Worm (Caenorhabditis elegans) whole organism, L1 larva: ENCODE results near the gene npr-29.

Source experiments
- C34B4.2 ChIP-seq: sonication (generic microtip); optimal IDR thresholded peaks from 2 replicates; lab custom pipeline; 2017; ENCODE audit warnings: mild to moderate bottlenecking, missing genetic modification characterization, missing compliant biosample characterization
- F16B12.6 ChIP-seq: fragments of 150-350 bp; optimal IDR thresholded peaks from 2 replicates; lab custom pipeline; 2014; ENCODE audit warnings: missing biosample characterization, missing genetic modification characterization
- aly-2 ChIP-seq: fragments of 150-350 bp; optimal IDR thresholded peaks from 2 replicates; lab custom pipeline; 2014; ENCODE audit warnings: missing biosample characterization, missing genetic modification characterization
- blmp-1 ChIP-seq: fragments of 150-350 bp; optimal IDR thresholded peaks from 2 replicates; lab custom pipeline; 2014; ENCODE audit warnings: missing biosample characterization, missing genetic modification characterization
- ceh-8 ChIP-seq: fragments of 200-800 bp; sonication (Bioruptor generic); optimal IDR thresholded peaks from 2 replicates; lab custom pipeline; 2018; ENCODE audit warnings: mild to moderate bottlenecking, missing genetic modification characterization, moderate library complexity, missing compliant biosample characterization
- ceh-82 ChIP-seq, 3 experiments: fragments of 150-350 bp in 1 of 3; sonication (generic microtip) in 2 of 3; optimal IDR thresholded peaks; 2 replicates each; lab custom pipeline; 2014 to 2017; ENCODE audit warnings: missing biosample characterization in 3 of 3, missing genetic modification characterization in 3 of 3
- ceh-90 ChIP-seq: sonication (generic microtip); optimal IDR thresholded peaks from 2 replicates; lab custom pipeline; 2016; ENCODE audit warnings: missing genetic modification characterization, missing compliant biosample characterization
- dpl-1 ChIP-seq, 3 experiments: fragments of 150-350 bp in 2 of 3; sonication (generic microtip) in 1 of 3; optimal IDR thresholded peaks; 2 replicates each; lab custom pipeline; 2014 to 2017; ENCODE audit warnings: missing biosample characterization in 3 of 3, missing genetic modification characterization in 3 of 3, missing genetic modification reagents in 3 of 3
- dsc-1 ChIP-seq: sonication (generic microtip); optimal IDR thresholded peaks from 2 replicates; lab custom pipeline; 2016; ENCODE audit warnings: mild to moderate bottlenecking, missing genetic modification characterization, missing compliant biosample characterization
- efl-1 ChIP-seq, 4 experiments: fragments of 150-350 bp; optimal IDR thresholded peaks in 3 of 4; peaks in 1 of 4; 1 replicate in 1 of 4; 2 replicates in 3 of 4; lab custom pipeline; 2014; ENCODE audit warnings: missing biosample characterization in 2 of 4, missing genetic modification characterization in 2 of 4, missing genetic modification reagents in 2 of 4
- egl-13 ChIP-seq: sonication (generic microtip); optimal IDR thresholded peaks from 2 replicates; lab custom pipeline; 2016; ENCODE audit warnings: missing genotype, missing genetic modification reagents, missing genetic modification characterization, missing compliant biosample characterization
- elt-2 ChIP-seq: sonication (generic microtip); optimal IDR thresholded peaks from 2 replicates; lab custom pipeline; 2016; ENCODE audit warnings: missing genetic modification characterization, mild to moderate bottlenecking, inconsistent platforms, missing compliant biosample characterization, missing genetic modification reagents
- ets-5 ChIP-seq: fragments of 200-800 bp; sonication (Bioruptor generic); IDR thresholded peaks from 2 replicates; pipeline ENCODE4 v1.3.6; 2022; ENCODE audit warnings: missing genetic modification characterization, missing compliant biosample characterization
- fkh-4 ChIP-seq: sonication (generic microtip); optimal IDR thresholded peaks from 2 replicates; lab custom pipeline; 2016; ENCODE audit warnings: missing compliant biosample characterization, missing genetic modification characterization, borderline replicate concordance
- fkh-8 ChIP-seq: sonication (generic microtip); optimal IDR thresholded peaks from 2 replicates; lab custom pipeline; 2016; ENCODE audit warnings: mild to moderate bottlenecking, missing genetic modification characterization, missing compliant biosample characterization
- fos-1 ChIP-seq: fragments of 150-350 bp; optimal IDR thresholded peaks from 2 replicates; lab custom pipeline; 2014; ENCODE audit warnings: missing biosample characterization, missing genetic modification characterization
- grh-1 ChIP-seq: fragments of 200-800 bp; sonication (Bioruptor generic); IDR thresholded peaks from 2 replicates; pipeline ENCODE4 v1.3.6; 2022; ENCODE audit warnings: missing genetic modification reagents, missing genetic modification characterization, missing compliant biosample characterization
- lin-14 ChIP-seq: fragments of 200-800 bp; sonication (Bioruptor generic); optimal IDR thresholded peaks from 2 replicates; lab custom pipeline; 2018; ENCODE audit warnings: mild to moderate bottlenecking, missing genetic modification characterization, moderate library complexity, missing compliant biosample characterization
- lin-35 ChIP-seq, 2 experiments: fragments of 150-350 bp; optimal IDR thresholded peaks; 2 replicates each; lab custom pipeline; 2014; ENCODE audit warnings: missing biosample characterization in 2 of 2, missing genetic modification characterization in 2 of 2, missing genetic modification reagents in 2 of 2
- lir-3 ChIP-seq: sonication (generic microtip); optimal IDR thresholded peaks from 2 replicates; lab custom pipeline; 2016; ENCODE audit warnings: mild to moderate bottlenecking, missing genetic modification characterization, moderate library complexity, missing compliant biosample characterization; ENCODE audit not compliant: poor library complexity
- lsy-2 ChIP-seq, 2 experiments: fragments of 150-350 bp; optimal IDR thresholded peaks; 2 replicates each; lab custom pipeline; 2014; ENCODE audit warnings: missing biosample characterization in 2 of 2, missing genetic modification characterization in 2 of 2
- mab-9 ChIP-seq: fragments of 200-800 bp; sonication (Bioruptor generic); IDR thresholded peaks from 2 replicates; pipeline ENCODE4 v1.3.6; 2022; ENCODE audit warnings: missing genetic modification reagents, missing genetic modification characterization, missing compliant biosample characterization
- mep-1 ChIP-seq: fragments of 150-350 bp; optimal IDR thresholded peaks from 2 replicates; lab custom pipeline; 2014; ENCODE audit warnings: missing biosample characterization, missing genetic modification characterization
- nhr-19 ChIP-seq: fragments of 200-800 bp; sonication (Bioruptor generic); conservative IDR thresholded peaks from 2 replicates; pipeline ENCODE4 v1.3.6; 2022; ENCODE audit warnings: missing genetic modification characterization, missing compliant biosample characterization
- nhr-71 ChIP-seq: sonication (generic microtip); optimal IDR thresholded peaks from 2 replicates; lab custom pipeline; 2016; ENCODE audit warnings: mild to moderate bottlenecking, missing genetic modification characterization, moderate library complexity, missing compliant biosample characterization
- nhr-76 ChIP-seq: sonication (generic microtip); optimal IDR thresholded peaks from 2 replicates; lab custom pipeline; 2017; ENCODE audit warnings: missing biosample characterization, missing genetic modification characterization
- nhr-77 ChIP-seq: fragments of 150-350 bp; optimal IDR thresholded peaks from 2 replicates; lab custom pipeline; 2014; ENCODE audit warnings: missing biosample characterization, missing genetic modification characterization
- nhr-85 ChIP-seq: sonication (generic microtip); peaks from one replicate; lab custom pipeline; 2016; ENCODE audit warnings: missing genetic modification characterization, inconsistent platforms, missing compliant biosample characterization
- pqm-1 ChIP-seq: sonication (generic microtip); optimal IDR thresholded peaks from 3 replicates; lab custom pipeline; 2017; ENCODE audit warnings: missing biosample characterization, missing genetic modification characterization
- skn-1 ChIP-seq: fragments of 150-350 bp; optimal IDR thresholded peaks from 2 replicates; lab custom pipeline; 2014; ENCODE audit warnings: missing biosample characterization, missing genetic modification characterization
- snu-23 ChIP-seq: sonication (generic microtip); optimal IDR thresholded peaks from 2 replicates; lab custom pipeline; 2016; ENCODE audit warnings: missing genetic modification characterization, missing compliant biosample characterization
- sptf-1 ChIP-seq: fragments of 150-350 bp; optimal IDR thresholded peaks from 2 replicates; lab custom pipeline; 2014; ENCODE audit warnings: missing biosample characterization, missing genetic modification characterization
- tlp-1 ChIP-seq: fragments of 150-350 bp; optimal IDR thresholded peaks from 2 replicates; lab custom pipeline; 2014; ENCODE audit warnings: missing biosample characterization, missing genetic modification characterization
- unc-86 ChIP-seq: sonication (generic microtip); optimal IDR thresholded peaks from 2 replicates; lab custom pipeline; 2016; ENCODE audit warnings: missing genetic modification characterization, missing compliant biosample characterization
- vab-15 ChIP-seq: sonication (generic microtip); optimal IDR thresholded peaks from 2 replicates; lab custom pipeline; 2017; ENCODE audit warnings: missing genotype, mild to moderate bottlenecking, missing genetic modification characterization, missing compliant biosample characterization

Gene npr-29

ce11 chrIII:9215367-9215766 lies at the start of gene npr-29:
TSS of gene npr-29 (minus strand) at chrIII:9215467.
- TF ChIP-seq mep-1 (tag; lab: Kevin White, UChicago) (no peak), nhr-77 (tag; lab: Kevin White, UChicago) (no peak), vab-15 (tag; lab: Kevin White, UChicago) (no peak), ceh-8 (no peak), egl-13 (tag; lab: Kevin White, UChicago) (no peak), nhr-71 (tag; lab: Kevin White, UChicago) (no peak), sptf-1 (tag; lab: Kevin White, UChicago) (no peak), fos-1 (tag; lab: Kevin White, UChicago) (no peak)

DNA sequence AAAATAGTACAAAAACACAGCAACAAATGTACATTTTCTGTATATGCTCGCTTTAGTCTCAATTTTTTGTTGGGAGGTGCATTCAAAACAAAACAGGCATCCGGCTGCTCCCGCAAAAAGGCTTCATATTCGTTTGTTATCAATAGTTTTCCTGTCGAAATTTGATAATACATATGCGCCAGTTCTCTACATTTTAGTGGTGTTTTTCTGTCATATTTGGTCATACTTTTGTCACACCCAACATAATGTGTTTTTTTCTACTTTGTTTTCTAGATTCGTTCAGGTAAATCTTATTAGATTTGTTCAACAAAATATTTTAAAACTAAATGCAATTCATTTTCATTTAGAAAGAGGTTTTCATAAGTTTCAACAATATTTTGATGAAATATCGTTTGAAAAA lies 43.2 kb upstream of the npr-29 start:
- TF ChIP-seq snu-23 (GFP tag; lab: Kevin White, UChicago) (no peak), pqm-1 (no peak), ceh-90 (tag; lab: Kevin White, UChicago) (no peak), elt-2 (tag; lab: Kevin White, UChicago) (peak; percentile 11), efl-1 (optimal IDR thresholded peaks at IDR 0.05; lab: Kevin White, UChicago) (no peak), efl-1 (GFP tag; optimal IDR thresholded peaks at IDR 0.05 in 1 of 2; lab: Kevin White, UChicago) (peak in 1 of 2 experiments; percentile 81)
- TF ChIP-seq, all 84 proteins: peak for 2

DNA sequence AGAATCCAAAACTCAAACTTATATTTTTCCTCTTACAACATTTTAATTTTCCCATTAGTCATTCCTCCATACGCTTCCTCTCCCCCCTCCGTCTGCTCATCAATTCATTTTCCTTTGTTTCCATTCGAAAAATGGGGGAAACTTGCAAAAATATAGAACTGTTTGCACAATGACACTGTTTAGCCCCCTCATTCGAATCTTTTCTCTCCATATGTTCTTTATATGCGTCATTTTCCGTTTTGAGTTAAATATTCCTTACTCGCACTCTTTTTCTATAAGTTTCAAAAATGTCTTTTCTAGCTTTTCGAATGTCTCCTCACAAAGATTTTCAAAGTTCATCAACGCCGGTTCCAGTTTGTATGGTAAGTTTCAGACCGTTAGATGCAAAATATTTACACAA lies 41.7 kb upstream of the npr-29 start, which contains the start of gene M01A8.1:
M01A8.1 (plus strand) TSS at position 301 of the 400 bp plus-strand sequence.
- no peak for TF ChIP-seq nhr-76
- no peak for TF ChIP-seq efl-1 (optimal IDR thresholded peaks at IDR 0.05; lab: Kevin White, UChicago)
- TF ChIP-seq efl-1 (GFP tag; optimal IDR thresholded peaks at IDR 0.05 in 1 of 2; lab: Kevin White, UChicago): peak in 1 of 2 experiments; percentile 41

- TF ChIP-seq snu-23 (GFP tag; lab: Kevin White, UChicago) (no peak), nhr-19 (GFP tag; lab: Robert Waterston, UW) (no peak), aly-2 (tag; lab: Kevin White, UChicago) (no peak), mab-9 (no peak), ets-5 (GFP tag; lab: Robert Waterston, UW) (no peak), lin-14 (GFP tag; lab: Kevin White, UChicago) (no peak), fkh-4 (tag; lab: Kevin White, UChicago) (no peak), blmp-1 (tag; lab: Kevin White, UChicago) (peak; percentile 2), efl-1 (optimal IDR thresholded peaks at IDR 0.05; lab: Kevin White, UChicago) (no peak), efl-1 (GFP tag; optimal IDR thresholded peaks at IDR 0.05 in 1 of 2; lab: Kevin White, UChicago) (peak in 1 of 2 experiments; percentile 86), lsy-2 (tag; optimal IDR thresholded peaks at IDR 0.05; lab: Kevin White, UChicago) (no peak), lir-3 (tag; lab: Kevin White, UChicago) (no peak), nhr-71 (tag; lab: Kevin White, UChicago) (no peak), grh-1 (GFP tag; lab: Robert Waterston, UW) (no peak), skn-1 (tag; lab: Kevin White, UChicago) (no peak), dsc-1 (tag; lab: Kevin White, UChicago) (no peak), dpl-1 (GFP tag; optimal IDR thresholded peaks at IDR 0.05; lab: Kevin White, UChicago) (no peak), lin-35 (GFP tag; optimal IDR thresholded peaks at IDR 0.05; lab: Kevin White, UChicago) (no peak), nhr-85 (tag; lab: Kevin White, UChicago) (peak; percentile 53), elt-2 (tag; lab: Kevin White, UChicago) (peak; percentile 81), F16B12.6 (tag; lab: Kevin White, UChicago) (no peak), ceh-82 (tag; optimal IDR thresholded peaks at IDR 0.05; lab: Kevin White, UChicago) (no peak), tlp-1 (no peak), pqm-1 (peak; percentile 48), fkh-8 (tag; lab: Kevin White, UChicago) (no peak)
These were observed 40.5 kb upstream of the npr-29 start for ce11 chrIII:9255801-9256200.

ce11 chrIII:9254988-9255387 lies 39.7 kb upstream of the npr-29 start:
- TF ChIP-seq lir-3 (tag; lab: Kevin White, UChicago) (no peak), fos-1 (tag; lab: Kevin White, UChicago) (no peak), unc-86 (tag; lab: Kevin White, UChicago) (no peak), lin-35 (GFP tag; optimal IDR thresholded peaks at IDR 0.05; lab: Kevin White, UChicago) (peak in 1 of 2 experiments; percentile 13), lin-14 (GFP tag; lab: Kevin White, UChicago) (no peak), elt-2 (tag; lab: Kevin White, UChicago) (peak; percentile 50), C34B4.2 (tag; lab: Kevin White, UChicago) (no peak)
